Worm (Caenorhabditis elegans) whole organism, mixed stage, embryonic: Measurements from ENCODE around the gene tba-9.

ENCODE experiments used
- bed-3 ChIP-seq: fragments of 200-800 bp; sonication (Bioruptor generic); optimal IDR thresholded peaks from 3 replicates; lab custom pipeline; 2018; ENCODE audit warnings: mild to moderate bottlenecking, missing genetic modification characterization, moderate library complexity, missing compliant biosample characterization
- blmp-1 ChIP-seq: fragments of 150-350 bp; optimal IDR thresholded peaks from 2 replicates; lab custom pipeline; 2014; ENCODE audit warnings: missing biosample characterization, missing genetic modification characterization
- ceh-39 ChIP-seq: fragments of 150-350 bp; optimal IDR thresholded peaks from 2 replicates; lab custom pipeline; 2014; ENCODE audit warnings: missing biosample characterization, missing genetic modification characterization
- ceh-83 ChIP-seq: fragments of 200-800 bp; sonication (Bioruptor generic); optimal IDR thresholded peaks from 2 replicates; lab custom pipeline; 2018; ENCODE audit warnings: mild to moderate bottlenecking, missing genetic modification characterization, missing compliant biosample characterization
- ces-1 ChIP-seq: fragments of 150-350 bp; optimal IDR thresholded peaks from 2 replicates; lab custom pipeline; 2014; ENCODE audit warnings: missing biosample characterization, missing genetic modification reagents, missing genetic modification characterization
- cnd-1 ChIP-seq: fragments of 200-800 bp; sonication (Bioruptor generic); optimal IDR thresholded peaks from 2 replicates; lab custom pipeline; 2018; ENCODE audit warnings: mild to moderate bottlenecking, missing genetic modification characterization, missing compliant biosample characterization
- drap-1 ChIP-seq: fragments of 200-800 bp; sonication (Bioruptor generic); optimal IDR thresholded peaks from 3 replicates; lab custom pipeline; 2018; ENCODE audit warnings: mild to moderate bottlenecking, missing genetic modification characterization, missing compliant biosample characterization
- elt-1 ChIP-seq: sonication (generic microtip); optimal IDR thresholded peaks from 2 replicates; lab custom pipeline; 2017; ENCODE audit warnings: missing genetic modification characterization, mild to moderate bottlenecking, missing compliant biosample characterization, antibody characterized with exemption, moderate library complexity, borderline replicate concordance; ENCODE audit not compliant: insufficient read depth
- flh-1 ChIP-seq: fragments of 200-800 bp; sonication (Bioruptor generic); optimal IDR thresholded peaks from 2 replicates; lab custom pipeline; 2018; ENCODE audit warnings: mild to moderate bottlenecking, missing genetic modification characterization, moderate library complexity, missing compliant biosample characterization
- ham-2 ChIP-seq: fragments of 200-800 bp; sonication (Bioruptor generic); optimal IDR thresholded peaks from 2 replicates; lab custom pipeline; 2018; ENCODE audit warnings: mild to moderate bottlenecking, missing genetic modification characterization, missing compliant biosample characterization
- hlh-1 ChIP-seq: fragments of 150-350 bp; optimal IDR thresholded peaks from 2 replicates; lab custom pipeline; 2014; ENCODE audit warnings: missing biosample characterization, missing genetic modification reagents, missing genetic modification characterization
- lin-13 ChIP-seq: fragments of 150-350 bp; optimal IDR thresholded peaks from 2 replicates; lab custom pipeline; 2014; ENCODE audit warnings: missing biosample characterization, missing genetic modification characterization
- lsy-2 ChIP-seq: fragments of 150-350 bp; optimal IDR thresholded peaks from 2 replicates; lab custom pipeline; 2014; ENCODE audit warnings: missing biosample characterization, missing genetic modification characterization
- mab-5 ChIP-seq: fragments of 150-350 bp; optimal IDR thresholded peaks from 2 replicates; lab custom pipeline; 2014; ENCODE audit warnings: missing biosample characterization, missing genetic modification characterization
- mep-1 ChIP-seq: fragments of 150-350 bp; optimal IDR thresholded peaks from 2 replicates; lab custom pipeline; 2017; ENCODE audit warnings: missing biosample characterization, missing genetic modification reagents, missing genetic modification characterization, inconsistent platforms
- mls-2 ChIP-seq: sonication (generic microtip); optimal IDR thresholded peaks from 2 replicates; lab custom pipeline; 2016; ENCODE audit warnings: mild to moderate bottlenecking, missing genetic modification characterization, moderate library complexity, missing compliant biosample characterization
- nhr-2 ChIP-seq: fragments of 150-350 bp; optimal IDR thresholded peaks from 2 replicates; lab custom pipeline; 2014; ENCODE audit warnings: missing biosample characterization, missing genetic modification characterization
- nhr-237 ChIP-seq: fragments of 150-350 bp; optimal IDR thresholded peaks from 2 replicates; lab custom pipeline; 2014; ENCODE audit warnings: missing biosample characterization, missing genetic modification characterization
- nhr-28 ChIP-seq: fragments of 150-350 bp; optimal IDR thresholded peaks from 2 replicates; lab custom pipeline; 2014; ENCODE audit warnings: missing biosample characterization, missing genetic modification characterization
- nhr-76 ChIP-seq: sonication (generic microtip); optimal IDR thresholded peaks from 2 replicates; lab custom pipeline; 2017; ENCODE audit warnings: missing biosample characterization, missing genetic modification characterization
- sem-2 ChIP-seq: fragments of 200-800 bp; sonication (Bioruptor generic); optimal IDR thresholded peaks from 2 replicates; lab custom pipeline; 2018; ENCODE audit warnings: mild to moderate bottlenecking, missing genetic modification characterization, missing compliant biosample characterization
- snpc-4 ChIP-seq: fragments of 150-350 bp; optimal IDR thresholded peaks from 2 replicates; lab custom pipeline; 2014; ENCODE audit warnings: missing biosample characterization, missing genetic modification characterization
- sptf-1 ChIP-seq: sonication (generic microtip); optimal IDR thresholded peaks from 2 replicates; lab custom pipeline; 2017; ENCODE audit warnings: mild to moderate bottlenecking, missing genetic modification characterization, moderate library complexity, missing compliant biosample characterization
- tbx-8 ChIP-seq: fragments of 200-800 bp; sonication (Bioruptor generic); optimal IDR thresholded peaks from 2 replicates; lab custom pipeline; 2018; ENCODE audit warnings: mild to moderate bottlenecking, missing genetic modification characterization, moderate library complexity, missing compliant biosample characterization
- unc-120 ChIP-seq: sonication (generic microtip); optimal IDR thresholded peaks from 2 replicates; lab custom pipeline; 2017; ENCODE audit warnings: missing genetic modification characterization, missing compliant biosample characterization; ENCODE audit not compliant: poor library complexity, severe bottlenecking
- unc-62 ChIP-seq: fragments of 150-350 bp; optimal IDR thresholded peaks from 2 replicates; lab custom pipeline; 2014; ENCODE audit warnings: missing biosample characterization, missing genetic modification reagents, missing genetic modification characterization
- zip-8 ChIP-seq: fragments of 150-350 bp; optimal IDR thresholded peaks from 2 replicates; lab custom pipeline; 2014; ENCODE audit warnings: missing biosample characterization, missing genetic modification characterization
- ztf-11 ChIP-seq: fragments of 150-350 bp; optimal IDR thresholded peaks from 2 replicates; lab custom pipeline; 2014; ENCODE audit warnings: missing biosample characterization, missing genetic modification characterization

tba-9 gene

ce11 chrX:3252500-3252899, at the start of gene tba-9:
tba-9 (plus strand) TSS chrX:3252800.
- TF ChIP-seq tbx-8 (GFP tag; lab: Kevin White, UChicago) (no peak), sem-2 (GFP tag; lab: Kevin White, UChicago) (no peak), flh-1 (no peak), sptf-1 (no peak), blmp-1 (tag; lab: Kevin White, UChicago) (no peak), hlh-1 (tag; lab: Kevin White, UChicago) (no peak), elt-1 (no peak), lin-13 (tag; lab: Kevin White, UChicago) (no peak), ceh-39 (tag; lab: Kevin White, UChicago) (no peak), nhr-237 (tag; lab: Kevin White, UChicago) (no peak), mep-1 (no peak), bed-3 (GFP tag; lab: Kevin White, UChicago) (no peak), nhr-28 (no peak), ztf-11 (tag; lab: Kevin White, UChicago) (no peak), ceh-83 (GFP tag; lab: Kevin White, UChicago) (no peak), nhr-76 (no peak), unc-62 (GFP tag; lab: Kevin White, UChicago) (no peak)
- TF ChIP-seq, all 35 proteins: peak for 0

- no peak for TF ChIP-seq nhr-237 (tag; lab: Kevin White, UChicago)
- no peak for TF ChIP-seq unc-120 (tag; lab: Kevin White, UChicago)
- TF ChIP-seq lin-13 (tag; lab: Kevin White, UChicago): no peak
These were observed 47.8 kb upstream of the tba-9 start, which contains the start of gene F28B4.1 for ce11 chrX:3204778-3205177. F28B4.1 (plus strand) TSS chrX:3205078.

ce11 chrX:3209523-3209922, 43.1 kb upstream of the tba-9 start, which contains the start of gene F28B4.4:
F28B4.4 (minus strand) TSS chrX:3209623.
- TF ChIP-seq nhr-237 (tag; lab: Kevin White, UChicago): no peak
- no peak for TF ChIP-seq mls-2
- TF ChIP-seq bed-3 (GFP tag; lab: Kevin White, UChicago): no peak
- no peak for TF ChIP-seq drap-1 (GFP tag; lab: Kevin White, UChicago)
- TF ChIP-seq cnd-1 (tag; lab: Kevin White, UChicago): no peak
- no peak for TF ChIP-seq flh-1
- TF ChIP-seq nhr-76: no peak
- no peak for TF ChIP-seq ces-1 (GFP tag; lab: Kevin White, UChicago)
- TF ChIP-seq ham-2 (GFP tag; lab: Kevin White, UChicago): no peak
- TF ChIP-seq sptf-1: no peak
- TF ChIP-seq nhr-2: no peak
- TF ChIP-seq sem-2 (GFP tag; lab: Kevin White, UChicago): no peak
- no peak for TF ChIP-seq lsy-2 (tag; lab: Kevin White, UChicago)
- no peak for TF ChIP-seq mab-5

- TF ChIP-seq cnd-1 (tag; lab: Kevin White, UChicago) (no peak), snpc-4 (tag; lab: Kevin White, UChicago) (no peak), ztf-11 (tag; lab: Kevin White, UChicago) (no peak), mab-5 (no peak), unc-62 (GFP tag; lab: Kevin White, UChicago) (no peak)
- TF ChIP-seq, all 35 proteins: peak for 0
These were observed 35.9 kb upstream of the tba-9 start for ce11 chrX:3216698-3217097.

ce11 chrX:3218040-3218795, 34.4 kb upstream of the tba-9 start:
- TF ChIP-seq ces-1 (GFP tag; lab: Kevin White, UChicago) (no peak), zip-8 (tag; lab: Kevin White, UChicago) (peak; percentile 61)

ce11 chrX:3220267-3220666, 32.3 kb upstream of the tba-9 start, which contains the start of gene rgl-1:
rgl-1 (minus strand) TSS chrX:3220367.
- TF ChIP-seq sptf-1: no peak
- TF ChIP-seq nhr-28: no peak
- no peak for TF ChIP-seq lin-13 (tag; lab: Kevin White, UChicago)
- no peak for TF ChIP-seq lsy-2 (tag; lab: Kevin White, UChicago)
- TF ChIP-seq flh-1: no peak
- TF ChIP-seq sem-2 (GFP tag; lab: Kevin White, UChicago): no peak
- TF ChIP-seq ceh-39 (tag; lab: Kevin White, UChicago): no peak
